Fruit fly (Drosophila melanogaster): ENCODE measurements around the gene Or85e.
A peak's percentile ranks its signal among the peaks of the same experiment; 100 is the strongest.

The Or85e gene

dm6 chr3R:8619089-8619488 is 16.6 kb downstream of the Or85e start (continued):
- peak; percentile 51 for TF ChIP-seq Ptx1 (GFP tag; IDR thresholded peaks at IDR 0.05)
- TF ChIP-seq chif (GFP tag; optimal IDR thresholded peaks at IDR 0.05) = no peak
- TF ChIP-seq tap (tag; optimal IDR thresholded peaks at IDR 0.05) = peak; percentile 43
- no peak for TF ChIP-seq CG34422 (GFP tag; IDR thresholded peaks at IDR 0.05)
- no peak for TF ChIP-seq ken (GFP tag; IDR thresholded peaks at IDR 0.05)
- 0 out of 2 replicates have a peak, but pooled peaks have one; percentile 18 for TF ChIP-seq Rfx (GFP tag; IDR thresholded peaks at IDR 0.05)
- peak; percentile 43 for TF ChIP-seq sens (GFP tag)
- no peak for TF ChIP-seq Hr78 (GFP tag; optimal IDR thresholded peaks at IDR 0.05)
- no peak for TF ChIP-seq TFAM (GFP tag; optimal IDR thresholded peaks at IDR 0.05)

dm6 chr3R:8616149-8616548 is 19.5 kb downstream of the Or85e start:
- TF ChIP-seq sens (GFP tag) = peak; percentile 57
- TF ChIP-seq Ets65A (GFP tag) = peak; percentile 54
- 0 out of 2 replicates have a peak, but pooled peaks have one; percentile 26 for TF ChIP-seq CG14441 (GFP tag; IDR thresholded peaks at IDR 0.05)
- no peak for TF ChIP-seq CG10321 (GFP tag; IDR thresholded peaks at IDR 0.05)
- TF ChIP-seq chif (GFP tag; optimal IDR thresholded peaks at IDR 0.05) = no peak
- TF ChIP-seq CG2678 (tag; optimal IDR thresholded peaks at IDR 0.05) = peak; percentile 7
- no peak for TF ChIP-seq CG9797 (GFP tag; optimal IDR thresholded peaks at IDR 0.05)
- peak; percentile 9 for TF ChIP-seq gem (tag; optimal IDR thresholded peaks at IDR 0.05)

dm6 chr3R:8596161-8596560 is 39.5 kb downstream of the Or85e start:
- TF ChIP-seq esg (GFP tag; conservative IDR thresholded peaks at IDR 0.05) (no peak), CG3065 (GFP tag; optimal IDR thresholded peaks at IDR 0.05) (no peak), D (optimal IDR thresholded peaks at IDR 0.05) (no peak), D (GFP tag; optimal IDR thresholded peaks at IDR 0.05) (no peak), Hr3 (GFP tag; optimal IDR thresholded peaks at IDR 0.05) (no peak), CG2712 (tag; optimal IDR thresholded peaks at IDR 0.05) (no peak), Sry-β (GFP tag; optimal IDR thresholded peaks at IDR 0.05) (no peak), CG6175 (GFP tag; IDR thresholded peaks at IDR 0.05) (no peak), ara (GFP tag; IDR thresholded peaks at IDR 0.05) (no peak), ham (GFP tag; IDR thresholded peaks at IDR 0.05) (no peak), TFAM (GFP tag; optimal IDR thresholded peaks at IDR 0.05) (no peak), CG15073 (GFP tag; optimal IDR thresholded peaks at IDR 0.05) (no peak), CoRest (tag; optimal IDR thresholded peaks at IDR 0.05) (no peak), CG2129 (GFP tag; IDR thresholded peaks at IDR 0.05; ENCODE audit: partially characterized antibody) (no peak), CG12769 (tag; optimal IDR thresholded peaks at IDR 0.05) (no peak), hbn (GFP tag; IDR thresholded peaks at IDR 0.05; ENCODE audit: partially characterized antibody) (no peak), CG9817 (tag; optimal IDR thresholded peaks at IDR 0.05) (no peak), CG10147 (GFP tag; optimal IDR thresholded peaks at IDR 0.05) (no peak), tap (tag; optimal IDR thresholded peaks at IDR 0.05) (no peak), CG15269 (tag; optimal IDR thresholded peaks at IDR 0.05) (no peak), CG33213 (GFP tag; optimal IDR thresholded peaks at IDR 0.05) (no peak), CG11504 (tag; optimal IDR thresholded peaks at IDR 0.05) (peak; percentile 7), Sox100B (GFP tag; optimal IDR thresholded peaks at IDR 0.05) (no peak), gem (tag; optimal IDR thresholded peaks at IDR 0.05) (peak; percentile 20), CG7987 (GFP tag; optimal IDR thresholded peaks at IDR 0.05) (no peak), CG31224 (GFP tag; IDR thresholded peaks at IDR 0.05) (no peak), crc (GFP tag; optimal IDR thresholded peaks at IDR 0.05) (no peak), fu2 (GFP tag; optimal IDR thresholded peaks at IDR 0.05) (no peak), CG11247 (GFP tag; IDR thresholded peaks at IDR 0.05) (no peak), pfk (GFP tag; optimal IDR thresholded peaks at IDR 0.05) (no peak), sisA (GFP tag; IDR thresholded peaks at IDR 0.05) (peak; percentile 7; the same call in 1 of the 2 replicates), CG10267 (tag; optimal IDR thresholded peaks at IDR 0.05) (no peak), Oli (tag; optimal IDR thresholded peaks at IDR 0.05) (no peak), tgo (GFP tag; IDR thresholded peaks at IDR 0.05) (no peak), yki (optimal IDR thresholded peaks at IDR 0.05) (no peak), cas (GFP tag; IDR thresholded peaks at IDR 0.05) (no peak), CG2202 (tag; optimal IDR thresholded peaks at IDR 0.05) (no peak)

Measured in whole organism, embryonic.